Fruit fly (Drosophila melanogaster) whole organism, adult: ENCODE data around the gene BigH1.

Source experiments
- CG12768 ChIP-seq: fragments of 200-800 bp; sonication (Bioruptor generic); optimal IDR thresholded peaks from 2 replicates; lab custom pipeline; 2017; ENCODE audit warnings: missing biosample characterization, missing genetic modification characterization, mild to moderate bottlenecking, moderate library complexity, missing genetic modification reagents
- CG14711 ChIP-seq: fragments of 200-800 bp; sonication (Bioruptor generic); optimal IDR thresholded peaks from 2 replicates; lab custom pipeline; 2018; ENCODE audit warnings: missing biosample characterization, mild to moderate bottlenecking, missing genetic modification characterization, moderate library complexity
- CG5204 ChIP-seq: fragments of 200-800 bp; sonication (Bioruptor generic); optimal IDR thresholded peaks from 2 replicates; lab custom pipeline; 2016; ENCODE audit warnings: missing biosample characterization, missing genetic modification characterization
- CG7045 ChIP-seq: fragments of 200-800 bp; sonication (Bioruptor generic); optimal IDR thresholded peaks from 2 replicates; lab custom pipeline; 2017; ENCODE audit warnings: missing biosample characterization, mild to moderate bottlenecking, missing genetic modification characterization
- CG7101 ChIP-seq: fragments of 200-800 bp; sonication (Bioruptor generic); optimal IDR thresholded peaks from 2 replicates; lab custom pipeline; 2018; ENCODE audit warnings: missing biosample characterization, mild to moderate bottlenecking, missing genetic modification characterization, moderate library complexity
- Crg-1 ChIP-seq: fragments of 200-800 bp; sonication (Bioruptor generic); optimal IDR thresholded peaks from 2 replicates; lab custom pipeline; 2016; ENCODE audit warnings: missing biosample characterization, missing genetic modification characterization
- Hr96 ChIP-seq: fragments of 200-800 bp; sonication (Bioruptor generic); optimal IDR thresholded peaks from 2 replicates; lab custom pipeline; 2016; ENCODE audit warnings: missing biosample characterization, missing genetic modification characterization
- Mnt ChIP-seq: fragments of 200-800 bp; sonication (Bioruptor generic); optimal IDR thresholded peaks from 2 replicates; lab custom pipeline; 2016; ENCODE audit warnings: missing biosample characterization, mild to moderate bottlenecking, missing genetic modification characterization
- bab1 ChIP-seq: fragments of 200-800 bp; sonication (Bioruptor generic); optimal IDR thresholded peaks from 3 replicates; lab custom pipeline; 2019; ENCODE audit warnings: missing biosample characterization, mild to moderate bottlenecking, missing genetic modification characterization, moderate library complexity
- cic ChIP-seq: fragments of 200-800 bp; sonication (Bioruptor generic); optimal IDR thresholded peaks from 2 replicates; lab custom pipeline; 2017; ENCODE audit warnings: missing biosample characterization, mild to moderate bottlenecking, missing genetic modification characterization, moderate library complexity
- kay ChIP-seq: fragments of 200-800 bp; sonication (Bioruptor generic); peaks from one replicate; lab custom pipeline; 2016; ENCODE audit warnings: missing biosample characterization, missing genetic modification characterization, borderline replicate concordance
- ovo ChIP-seq: fragments of 200-800 bp; sonication (Bioruptor generic); optimal IDR thresholded peaks from 2 replicates; lab custom pipeline; 2016; ENCODE audit warnings: missing biosample characterization, missing genetic modification characterization
- toe ChIP-seq: fragments of 200-800 bp; sonication (Bioruptor generic); optimal IDR thresholded peaks from 2 replicates; lab custom pipeline; 2016; ENCODE audit warnings: missing biosample characterization, missing genetic modification characterization

dm6 chr3R:14683928-14684327 lies 20.7 kb downstream of the BigH1 start:
- TF ChIP-seq kay (no peak), cic (GFP tag; lab: Kevin White, UChicago) (no peak), toe (GFP tag; lab: Kevin White, UChicago) (no peak), Hr96 (no peak), CG7101 (no peak), Mnt (GFP tag; lab: Kevin White, UChicago) (no peak), CG12768 (GFP tag; lab: Kevin White, UChicago) (no peak), CG7045 (GFP tag; lab: Kevin White, UChicago) (no peak), ovo (GFP tag; lab: Kevin White, UChicago) (no peak), bab1 (GFP tag; lab: Kevin White, UChicago) (no peak), Crg-1 (GFP tag; lab: Kevin White, UChicago) (no peak), CG14711 (tag; lab: Kevin White, UChicago) (no peak), CG5204 (GFP tag; lab: Kevin White, UChicago) (no peak)
